Worm (Caenorhabditis elegans) whole organism, mixed stage, embryonic: Measurements from ENCODE around the gene T28A8.8.

ENCODE experiments used
- M03D4.4 ChIP-seq: sonication (generic microtip); optimal IDR thresholded peaks from 2 replicates; lab custom pipeline; 2017; ENCODE audit warnings: mild to moderate bottlenecking, missing genetic modification characterization, missing compliant biosample characterization
- bed-3 ChIP-seq: fragments of 200-800 bp; sonication (Bioruptor generic); optimal IDR thresholded peaks from 3 replicates; lab custom pipeline; 2018; ENCODE audit warnings: mild to moderate bottlenecking, missing genetic modification characterization, moderate library complexity, missing compliant biosample characterization
- ceh-39 ChIP-seq: fragments of 150-350 bp; optimal IDR thresholded peaks from 2 replicates; lab custom pipeline; 2014; ENCODE audit warnings: missing biosample characterization, missing genetic modification characterization
- ceh-43 ChIP-seq: fragments of 200-800 bp; sonication (Bioruptor generic); optimal IDR thresholded peaks from 2 replicates; lab custom pipeline; 2018; ENCODE audit warnings: mild to moderate bottlenecking, missing genetic modification characterization, moderate library complexity, missing compliant biosample characterization
- ceh-83 ChIP-seq: fragments of 200-800 bp; sonication (Bioruptor generic); optimal IDR thresholded peaks from 2 replicates; lab custom pipeline; 2018; ENCODE audit warnings: mild to moderate bottlenecking, missing genetic modification characterization, missing compliant biosample characterization
- ces-1 ChIP-seq: fragments of 150-350 bp; optimal IDR thresholded peaks from 2 replicates; lab custom pipeline; 2014; ENCODE audit warnings: missing biosample characterization, missing genetic modification reagents, missing genetic modification characterization
- cnd-1 ChIP-seq: fragments of 200-800 bp; sonication (Bioruptor generic); optimal IDR thresholded peaks from 2 replicates; lab custom pipeline; 2018; ENCODE audit warnings: mild to moderate bottlenecking, missing genetic modification characterization, missing compliant biosample characterization
- elt-1 ChIP-seq: sonication (generic microtip); optimal IDR thresholded peaks from 2 replicates; lab custom pipeline; 2017; ENCODE audit warnings: missing genetic modification characterization, mild to moderate bottlenecking, missing compliant biosample characterization, antibody characterized with exemption, moderate library complexity, borderline replicate concordance; ENCODE audit not compliant: insufficient read depth
- elt-3 ChIP-seq: fragments of 150-350 bp; optimal IDR thresholded peaks from 2 replicates; lab custom pipeline; 2014; ENCODE audit warnings: missing biosample characterization, missing genetic modification characterization
- flh-1 ChIP-seq: fragments of 200-800 bp; sonication (Bioruptor generic); optimal IDR thresholded peaks from 2 replicates; lab custom pipeline; 2018; ENCODE audit warnings: mild to moderate bottlenecking, missing genetic modification characterization, moderate library complexity, missing compliant biosample characterization
- ham-2 ChIP-seq: fragments of 200-800 bp; sonication (Bioruptor generic); optimal IDR thresholded peaks from 2 replicates; lab custom pipeline; 2018; ENCODE audit warnings: mild to moderate bottlenecking, missing genetic modification characterization, missing compliant biosample characterization
- hlh-1 ChIP-seq: fragments of 150-350 bp; optimal IDR thresholded peaks from 2 replicates; lab custom pipeline; 2014; ENCODE audit warnings: missing biosample characterization, missing genetic modification reagents, missing genetic modification characterization
- lin-13 ChIP-seq: fragments of 150-350 bp; optimal IDR thresholded peaks from 2 replicates; lab custom pipeline; 2014; ENCODE audit warnings: missing biosample characterization, missing genetic modification characterization
- lin-32 ChIP-seq: fragments of 200-800 bp; sonication (Bioruptor generic); optimal IDR thresholded peaks from 2 replicates; lab custom pipeline; 2018; ENCODE audit warnings: mild to moderate bottlenecking, missing genetic modification characterization, missing compliant biosample characterization
- lsy-2 ChIP-seq: fragments of 150-350 bp; optimal IDR thresholded peaks from 2 replicates; lab custom pipeline; 2014; ENCODE audit warnings: missing biosample characterization, missing genetic modification characterization
- mab-5 ChIP-seq: fragments of 150-350 bp; optimal IDR thresholded peaks from 2 replicates; lab custom pipeline; 2014; ENCODE audit warnings: missing biosample characterization, missing genetic modification characterization
- mep-1 ChIP-seq: fragments of 150-350 bp; optimal IDR thresholded peaks from 2 replicates; lab custom pipeline; 2017; ENCODE audit warnings: missing biosample characterization, missing genetic modification reagents, missing genetic modification characterization, inconsistent platforms
- mls-2 ChIP-seq: sonication (generic microtip); optimal IDR thresholded peaks from 2 replicates; lab custom pipeline; 2016; ENCODE audit warnings: mild to moderate bottlenecking, missing genetic modification characterization, moderate library complexity, missing compliant biosample characterization
- nhr-12 ChIP-seq: fragments of 150-350 bp; optimal IDR thresholded peaks from 2 replicates; lab custom pipeline; 2014; ENCODE audit warnings: missing biosample characterization, missing genetic modification characterization
- nhr-2 ChIP-seq: fragments of 150-350 bp; optimal IDR thresholded peaks from 2 replicates; lab custom pipeline; 2014; ENCODE audit warnings: missing biosample characterization, missing genetic modification characterization
- nhr-237 ChIP-seq: fragments of 150-350 bp; optimal IDR thresholded peaks from 2 replicates; lab custom pipeline; 2014; ENCODE audit warnings: missing biosample characterization, missing genetic modification characterization
- nhr-28 ChIP-seq: fragments of 150-350 bp; optimal IDR thresholded peaks from 2 replicates; lab custom pipeline; 2014; ENCODE audit warnings: missing biosample characterization, missing genetic modification characterization
- nhr-76 ChIP-seq: sonication (generic microtip); optimal IDR thresholded peaks from 2 replicates; lab custom pipeline; 2017; ENCODE audit warnings: missing biosample characterization, missing genetic modification characterization
- sem-2 ChIP-seq: fragments of 200-800 bp; sonication (Bioruptor generic); optimal IDR thresholded peaks from 2 replicates; lab custom pipeline; 2018; ENCODE audit warnings: mild to moderate bottlenecking, missing genetic modification characterization, missing compliant biosample characterization
- snpc-4 ChIP-seq: fragments of 150-350 bp; optimal IDR thresholded peaks from 2 replicates; lab custom pipeline; 2014; ENCODE audit warnings: missing biosample characterization, missing genetic modification characterization
- sptf-1 ChIP-seq: sonication (generic microtip); optimal IDR thresholded peaks from 2 replicates; lab custom pipeline; 2017; ENCODE audit warnings: mild to moderate bottlenecking, missing genetic modification characterization, moderate library complexity, missing compliant biosample characterization
- tbx-8 ChIP-seq: fragments of 200-800 bp; sonication (Bioruptor generic); optimal IDR thresholded peaks from 2 replicates; lab custom pipeline; 2018; ENCODE audit warnings: mild to moderate bottlenecking, missing genetic modification characterization, moderate library complexity, missing compliant biosample characterization
- unc-120 ChIP-seq: sonication (generic microtip); optimal IDR thresholded peaks from 2 replicates; lab custom pipeline; 2017; ENCODE audit warnings: missing genetic modification characterization, missing compliant biosample characterization; ENCODE audit not compliant: poor library complexity, severe bottlenecking
- unc-39 ChIP-seq: fragments of 150-350 bp; optimal IDR thresholded peaks from 2 replicates; lab custom pipeline; 2014; ENCODE audit warnings: missing biosample characterization, missing genetic modification characterization
- unc-62 ChIP-seq: fragments of 150-350 bp; optimal IDR thresholded peaks from 2 replicates; lab custom pipeline; 2014; ENCODE audit warnings: missing biosample characterization, missing genetic modification reagents, missing genetic modification characterization
- zip-8 ChIP-seq: fragments of 150-350 bp; optimal IDR thresholded peaks from 2 replicates; lab custom pipeline; 2014; ENCODE audit warnings: missing biosample characterization, missing genetic modification characterization
- ztf-11 ChIP-seq: fragments of 150-350 bp; optimal IDR thresholded peaks from 2 replicates; lab custom pipeline; 2014; ENCODE audit warnings: missing biosample characterization, missing genetic modification characterization

T28A8.8 gene

DNA sequence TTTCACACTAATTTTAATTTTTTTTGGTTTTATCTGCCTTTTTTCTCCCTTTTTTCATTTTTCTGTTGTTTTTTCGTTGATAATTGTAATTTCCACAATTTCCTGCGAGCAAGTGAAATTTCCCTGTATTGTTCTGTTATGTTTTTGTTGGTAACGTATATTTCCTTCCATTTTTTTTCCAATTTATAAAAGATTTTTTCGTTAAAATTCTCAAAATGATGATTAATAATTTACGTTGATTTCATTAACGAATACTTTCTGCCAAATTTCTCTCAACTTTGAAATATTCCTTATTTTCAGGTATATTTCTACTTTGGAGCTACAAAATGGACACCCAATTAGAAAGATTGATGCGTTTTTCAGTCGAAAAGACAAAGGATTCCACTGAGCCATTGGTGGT lies at the start of gene T28A8.8:
Gene T28A8.8, plus strand, starts transcription at position 301 of the 400 bp plus-strand sequence.
- TF ChIP-seq unc-39 (tag; lab: Kevin White, UChicago) (no peak), nhr-12 (tag; lab: Kevin White, UChicago) (no peak), tbx-8 (GFP tag; lab: Kevin White, UChicago) (no peak), unc-120 (tag; lab: Kevin White, UChicago) (no peak), ces-1 (GFP tag; lab: Kevin White, UChicago) (no peak), unc-62 (GFP tag; lab: Kevin White, UChicago) (no peak), zip-8 (tag; lab: Kevin White, UChicago) (no peak), cnd-1 (tag; lab: Kevin White, UChicago) (no peak), ztf-11 (tag; lab: Kevin White, UChicago) (no peak)

DNA sequence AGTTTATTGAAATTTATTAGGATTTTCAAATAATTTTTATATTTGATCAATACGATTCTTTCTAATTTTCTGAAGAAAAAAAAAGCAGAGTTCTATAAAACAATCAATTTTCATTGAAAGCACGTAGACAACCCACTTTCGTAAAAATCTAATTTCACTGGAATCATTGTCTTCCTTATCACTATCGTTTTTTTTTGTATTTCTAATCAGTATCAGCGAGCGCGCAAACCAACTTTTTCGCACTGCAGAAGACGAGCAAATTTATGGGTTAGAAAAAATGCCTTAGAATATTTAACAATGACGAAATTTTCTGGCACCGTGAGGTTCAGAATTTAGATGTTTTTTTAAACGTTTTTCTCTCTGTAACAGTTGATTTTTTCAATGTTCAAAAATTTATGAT lies 49.8 kb upstream of the T28A8.8 start:
- no peak for TF ChIP-seq ceh-83 (GFP tag; lab: Kevin White, UChicago)
- TF ChIP-seq cnd-1 (tag; lab: Kevin White, UChicago) = no peak
- TF ChIP-seq lsy-2 = no peak
- no peak for TF ChIP-seq flh-1 (GFP tag; lab: Kevin White, UChicago)
- no peak for TF ChIP-seq M03D4.4 (tag; lab: Kevin White, UChicago)
- TF ChIP-seq unc-120 (tag; lab: Kevin White, UChicago) = no peak
- TF ChIP-seq mls-2 (tag; lab: Kevin White, UChicago) = no peak
- no peak for TF ChIP-seq sem-2 (GFP tag; lab: Kevin White, UChicago)
- TF ChIP-seq ces-1 (GFP tag; lab: Kevin White, UChicago) = no peak
- TF ChIP-seq nhr-237 = no peak
- TF ChIP-seq mep-1 = no peak
- TF ChIP-seq sptf-1 (tag; lab: Kevin White, UChicago) = no peak
- no peak for TF ChIP-seq ztf-11 (tag; lab: Kevin White, UChicago)
- TF ChIP-seq nhr-2 = no peak
- TF ChIP-seq zip-8 (tag; lab: Kevin White, UChicago) = no peak
- no peak for TF ChIP-seq ceh-39 (tag; lab: Kevin White, UChicago)
- TF ChIP-seq lin-13 (tag; lab: Kevin White, UChicago) = no peak
- no peak for TF ChIP-seq elt-3 (tag; lab: Kevin White, UChicago)
- no peak for TF ChIP-seq snpc-4 (tag; lab: Kevin White, UChicago)
- TF ChIP-seq nhr-28 (tag; lab: Kevin White, UChicago) = no peak

DNA sequence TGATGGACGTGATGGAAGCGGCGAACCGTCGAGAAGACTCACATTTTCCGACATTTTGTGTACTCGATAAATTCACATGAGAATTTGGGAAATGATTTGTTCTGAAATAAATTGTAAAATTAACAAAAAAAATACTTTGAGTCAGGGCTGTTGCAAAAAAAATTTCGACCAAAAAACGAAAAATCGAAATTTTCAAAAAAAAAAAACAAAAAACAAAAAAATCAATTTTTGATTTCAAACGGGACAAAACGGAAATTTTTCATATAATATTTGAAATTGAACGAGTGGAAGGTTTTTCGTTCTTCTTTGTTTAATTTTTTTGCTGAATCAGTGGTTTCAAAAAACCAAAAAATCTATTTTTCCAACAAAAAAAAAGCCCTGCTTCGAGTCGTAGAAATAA lies 47.4 kb upstream of the T28A8.8 start, which contains the start of gene cua-1:
Gene cua-1, minus strand, starts transcription at position 101 of the 400 bp plus-strand sequence.
- TF ChIP-seq unc-62 (GFP tag; lab: Kevin White, UChicago) (no peak), lin-32 (GFP tag; lab: Kevin White, UChicago) (no peak), bed-3 (GFP tag; lab: Kevin White, UChicago) (no peak), sptf-1 (tag; lab: Kevin White, UChicago) (no peak), elt-1 (no peak), mab-5 (tag; lab: Kevin White, UChicago) (no peak), ceh-43 (GFP tag; lab: Kevin White, UChicago) (no peak), flh-1 (GFP tag; lab: Kevin White, UChicago) (no peak), unc-120 (tag; lab: Kevin White, UChicago) (no peak), M03D4.4 (tag; lab: Kevin White, UChicago) (no peak), elt-3 (tag; lab: Kevin White, UChicago) (no peak), unc-39 (tag; lab: Kevin White, UChicago) (no peak), nhr-12 (tag; lab: Kevin White, UChicago) (no peak), ceh-39 (tag; lab: Kevin White, UChicago) (no peak), nhr-76 (no peak), ceh-83 (GFP tag; lab: Kevin White, UChicago) (no peak), hlh-1 (tag; lab: Kevin White, UChicago) (no peak)

DNA sequence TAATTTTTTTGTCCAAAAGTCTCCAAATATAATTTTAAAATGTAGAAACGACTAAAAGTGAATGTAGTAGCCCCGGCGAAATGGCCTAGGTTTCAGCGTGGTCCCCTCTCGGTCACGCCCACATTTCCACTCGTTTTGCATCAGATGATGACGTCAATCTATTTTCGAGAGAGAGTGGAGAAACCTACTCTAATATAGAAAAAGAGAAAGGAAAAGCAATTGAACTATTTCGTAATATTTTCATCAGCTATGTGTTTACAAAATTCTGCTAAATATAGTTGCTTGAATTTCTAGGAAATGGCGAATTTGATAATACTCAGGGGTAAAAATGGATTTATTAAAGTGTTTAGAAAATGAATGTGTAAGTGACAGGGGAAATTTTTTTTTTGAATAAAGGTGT lies 46.8 kb upstream of the T28A8.8 start:
- TF ChIP-seq ham-2 (GFP tag; lab: Kevin White, UChicago) (no peak), cnd-1 (tag; lab: Kevin White, UChicago) (no peak), ces-1 (GFP tag; lab: Kevin White, UChicago) (peak; percentile 26)
